Worm (Caenorhabditis elegans): ENCODE data around the gene F48G7.9.

ce11 chrV:660210-660609, 31.8 kb upstream of the F48G7.9 start, which contains the start of gene F31F4.17:
- TF ChIP-seq him-1 (tag; optimal IDR thresholded peaks at IDR 0.05) (no peak), W03F9.2 (tag; optimal IDR thresholded peaks at IDR 0.05) (no peak)
